Fruit fly (Drosophila melanogaster) whole organism, embryonic: ENCODE results near the gene CG32642.

Source experiments
- CG12071 ChIP-seq: fragments of 200-800 bp; sonication (Bioruptor generic); optimal IDR thresholded peaks from 3 replicates; lab custom pipeline; 2018; ENCODE audit warnings: missing biosample characterization, mild to moderate bottlenecking, missing genetic modification characterization
- CG12219 ChIP-seq: fragments of 200-800 bp; sonication (Bioruptor generic); optimal IDR thresholded peaks from 3 replicates; lab custom pipeline; 2018; ENCODE audit warnings: missing biosample characterization, mild to moderate bottlenecking, missing genetic modification characterization
- CG12744 ChIP-seq: fragments of 200-800 bp; sonication (Bioruptor generic); optimal IDR thresholded peaks from 2 replicates; lab custom pipeline; 2016; ENCODE audit warnings: missing biosample characterization, missing genetic modification characterization
- CG14050 ChIP-seq: fragments of 200-800 bp; sonication (Bioruptor generic); IDR thresholded peaks from 3 replicates; pipeline ENCODE4 v1.3.6; 2022; ENCODE audit warnings: missing biosample characterization, missing genetic modification characterization
- CG14710 ChIP-seq: fragments of 200-800 bp; sonication (Bioruptor generic); optimal IDR thresholded peaks from 3 replicates; lab custom pipeline; 2019; ENCODE audit warnings: missing biosample characterization, mild to moderate bottlenecking, missing genetic modification characterization, moderate library complexity
- CG15479 ChIP-seq: fragments of 200-800 bp; sonication (Bioruptor generic); optimal IDR thresholded peaks from 3 replicates; lab custom pipeline; 2019; ENCODE audit warnings: missing biosample characterization, mild to moderate bottlenecking, missing genetic modification characterization, moderate library complexity
- CG1602 ChIP-seq: fragments of 200-800 bp; sonication (Bioruptor generic); optimal IDR thresholded peaks from 3 replicates; lab custom pipeline; 2016; ENCODE audit warnings: missing biosample characterization, missing genetic modification characterization
- CG16813 ChIP-seq: fragments of 200-800 bp; sonication (Bioruptor generic); IDR thresholded peaks from 3 replicates; pipeline ENCODE4 v1.3.6; 2022; ENCODE audit warnings: missing biosample characterization, missing genetic modification characterization; ENCODE audit not compliant: partially characterized antibody
- CG17359 ChIP-seq: fragments of 200-800 bp; sonication (Bioruptor generic); optimal IDR thresholded peaks from 3 replicates; lab custom pipeline; 2018; ENCODE audit warnings: missing biosample characterization, mild to moderate bottlenecking, missing genetic modification characterization, moderate library complexity
- CG1792 ChIP-seq: fragments of 200-800 bp; sonication (Bioruptor generic); optimal IDR thresholded peaks from 2 replicates; lab custom pipeline; 2016; ENCODE audit warnings: missing biosample characterization, missing genetic modification characterization
- CG18619 ChIP-seq: fragments of 200-800 bp; sonication (Bioruptor generic); optimal IDR thresholded peaks from 3 replicates; lab custom pipeline; 2017; ENCODE audit warnings: missing biosample characterization, mild to moderate bottlenecking, missing genetic modification characterization
- CG18764 ChIP-seq: fragments of 200-800 bp; sonication (Bioruptor generic); optimal IDR thresholded peaks from 3 replicates; lab custom pipeline; 2016; ENCODE audit warnings: missing biosample characterization, missing genetic modification characterization
- CG2202 ChIP-seq: fragments of 200-800 bp; sonication (Bioruptor generic); optimal IDR thresholded peaks from 2 replicates; lab custom pipeline; 2018; ENCODE audit warnings: missing biosample characterization, mild to moderate bottlenecking, missing genetic modification characterization
- CG30020 ChIP-seq: fragments of 200-800 bp; optimal IDR thresholded peaks from 2 replicates; lab custom pipeline; 2019; ENCODE audit warnings: missing biosample characterization, mild to moderate bottlenecking, missing genetic modification characterization, moderate library complexity
- CG30431 ChIP-seq: fragments of 200-800 bp; sonication (Bioruptor generic); optimal IDR thresholded peaks from 2 replicates; lab custom pipeline; 2017; ENCODE audit warnings: missing biosample characterization, missing genetic modification characterization
- CG31388 ChIP-seq: fragments of 200-800 bp; sonication (Bioruptor generic); optimal IDR thresholded peaks from 2 replicates; lab custom pipeline; 2016; ENCODE audit warnings: missing biosample characterization, missing genetic modification characterization
- CG3281 ChIP-seq: fragments of 200-800 bp; sonication (Bioruptor generic); optimal IDR thresholded peaks from 3 replicates; lab custom pipeline; 2017; ENCODE audit warnings: missing biosample characterization, mild to moderate bottlenecking, missing genetic modification characterization
- CG4360 ChIP-seq: fragments of 200-800 bp; sonication (Bioruptor generic); IDR thresholded peaks from 2 replicates; pipeline ENCODE4 v1.3.6; 2022; ENCODE audit warnings: missing biosample characterization, missing genetic modification characterization
- CG6254 ChIP-seq: fragments of 200-800 bp; sonication (Bioruptor generic); optimal IDR thresholded peaks from 3 replicates; lab custom pipeline; 2017; ENCODE audit warnings: mild to moderate bottlenecking, missing biosample characterization, missing genetic modification reagents, missing genetic modification characterization
- CG9797 ChIP-seq: fragments of 200-800 bp; sonication (Bioruptor generic); optimal IDR thresholded peaks from 3 replicates; lab custom pipeline; 2018; ENCODE audit warnings: missing biosample characterization, mild to moderate bottlenecking, missing genetic modification characterization
- CG9876 ChIP-seq: fragments of 200-800 bp; sonication (Bioruptor generic); optimal IDR thresholded peaks from 2 replicates; lab custom pipeline; 2016; ENCODE audit warnings: missing biosample characterization, missing genetic modification characterization
- CkIIα-i1 ChIP-seq: fragments of 200-800 bp; sonication (Bioruptor generic); IDR thresholded peaks from 2 replicates; pipeline ENCODE4 v1.3.6; 2022; ENCODE audit warnings: missing biosample characterization, missing genetic modification characterization
- D ChIP-seq, 2 experiments: fragments of 200-800 bp in 1 of 2; fragments of >200 bp in 1 of 2; sonication (Bioruptor generic) in 1 of 2; optimal IDR thresholded peaks; 2 replicates in 1 of 2; 3 replicates in 1 of 2; lab custom pipeline; 2017; ENCODE audit warnings: mild to moderate bottlenecking in 1 of 2, missing biosample characterization in 1 of 2, missing genetic modification characterization in 1 of 2, missing genetic modification reagents in 1 of 2
- D19B ChIP-seq: fragments of 200-800 bp; sonication (Bioruptor generic); optimal IDR thresholded peaks from 2 replicates; lab custom pipeline; 2017; ENCODE audit warnings: missing biosample characterization, mild to moderate bottlenecking, missing genetic modification characterization
- Dek ChIP-seq: fragments of 200-800 bp; sonication (Bioruptor generic); optimal IDR thresholded peaks from 3 replicates; lab custom pipeline; 2019; ENCODE audit warnings: missing biosample characterization, mild to moderate bottlenecking, missing genetic modification characterization, moderate library complexity
- HLHmδ ChIP-seq: fragments of 200-800 bp; sonication (Bioruptor generic); optimal IDR thresholded peaks from 2 replicates; lab custom pipeline; 2018; ENCODE audit warnings: missing biosample characterization, mild to moderate bottlenecking, missing genetic modification characterization, moderate library complexity
- Lhr ChIP-seq: fragments of 200-800 bp; sonication (Bioruptor generic); optimal IDR thresholded peaks from 3 replicates; lab custom pipeline; 2017; ENCODE audit warnings: mild to moderate bottlenecking, missing biosample characterization, missing genetic modification reagents, missing genetic modification characterization
- Max ChIP-seq: fragments of 200-800 bp; sonication (Bioruptor generic); optimal IDR thresholded peaks from 2 replicates; lab custom pipeline; 2016; ENCODE audit warnings: missing biosample characterization, mild to moderate bottlenecking, missing genetic modification characterization
- Med ChIP-seq: fragments of 200-800 bp; sonication (Bioruptor generic); peaks from one replicate; lab custom pipeline; 2016; ENCODE audit warnings: missing biosample characterization, missing genetic modification characterization, mild to moderate bottlenecking, inconsistent platforms, moderate library complexity
- Mes4 ChIP-seq: fragments of 200-800 bp; sonication (Bioruptor generic); optimal IDR thresholded peaks from 2 replicates; lab custom pipeline; 2016; ENCODE audit warnings: missing biosample characterization, missing genetic modification characterization
- NFAT ChIP-seq: fragments of 200-800 bp; sonication (Bioruptor generic); IDR thresholded peaks from 2 replicates; pipeline ENCODE4 v1.3.6; 2022; ENCODE audit warnings: missing biosample characterization, missing genetic modification characterization
- Ptx1 ChIP-seq: fragments of 200-800 bp; sonication (Bioruptor generic); IDR thresholded peaks from 2 replicates; pipeline ENCODE4 v1.3.6; 2022; ENCODE audit warnings: missing biosample characterization, missing genetic modification characterization
- Sox102F ChIP-seq: fragments of 200-800 bp; sonication (Bioruptor generic); optimal IDR thresholded peaks from 2 replicates; lab custom pipeline; 2018; ENCODE audit warnings: missing biosample characterization, mild to moderate bottlenecking, missing genetic modification characterization, moderate library complexity
- Ssrp ChIP-seq: fragments of 200-800 bp; sonication (Bioruptor generic); optimal IDR thresholded peaks from 2 replicates; lab custom pipeline; 2018; ENCODE audit warnings: missing biosample characterization, mild to moderate bottlenecking, missing genetic modification characterization, moderate library complexity
- ara ChIP-seq: fragments of 200-800 bp; sonication (Bioruptor generic); IDR thresholded peaks from 2 replicates; pipeline ENCODE4 v1.3.6; 2022; ENCODE audit warnings: missing biosample characterization, missing genetic modification characterization
- chinmo ChIP-seq: fragments of 200-800 bp; sonication (Bioruptor generic); IDR thresholded peaks from 4 replicates; pipeline ENCODE4 v1.3.6; 2022; ENCODE audit warnings: missing biosample characterization, missing genetic modification characterization; ENCODE audit not compliant: partially characterized antibody
- chm ChIP-seq: fragments of 200-800 bp; sonication (Bioruptor generic); IDR thresholded peaks from 2 replicates; pipeline ENCODE4 v1.3.6; 2022; ENCODE audit warnings: missing biosample characterization, missing genetic modification characterization
- dan ChIP-seq: fragments of 200-800 bp; sonication (Bioruptor generic); IDR thresholded peaks from 2 replicates; pipeline ENCODE4 v1.3.6; 2022; ENCODE audit warnings: missing biosample characterization, missing genetic modification characterization
- h ChIP-seq: fragments of >200 bp; optimal IDR thresholded peaks from 2 replicates; lab custom pipeline; 2017
- kah ChIP-seq: fragments of 200-800 bp; sonication (Bioruptor generic); optimal IDR thresholded peaks from 2 replicates; lab custom pipeline; 2018; ENCODE audit warnings: missing biosample characterization, mild to moderate bottlenecking, missing genetic modification characterization
- ken ChIP-seq: fragments of 200-800 bp; sonication (Bioruptor generic); IDR thresholded peaks from 3 replicates; pipeline ENCODE4 v1.3.6; 2022; ENCODE audit warnings: missing biosample characterization, missing genetic modification characterization
- lmd ChIP-seq: fragments of 200-800 bp; sonication (Bioruptor generic); IDR thresholded peaks from 2 replicates; pipeline ENCODE4 v1.3.6; 2022; ENCODE audit warnings: missing biosample characterization, missing genetic modification characterization
- nau ChIP-seq: fragments of 200-800 bp; sonication (Bioruptor generic); optimal IDR thresholded peaks from 3 replicates; lab custom pipeline; 2017; ENCODE audit warnings: missing biosample characterization, mild to moderate bottlenecking, missing genetic modification characterization, missing genetic modification reagents
- oc ChIP-seq: fragments of 200-800 bp; sonication (Bioruptor generic); optimal IDR thresholded peaks from 2 replicates; lab custom pipeline; 2018; ENCODE audit warnings: missing biosample characterization, mild to moderate bottlenecking, missing genetic modification characterization, moderate library complexity
- p53 ChIP-seq: fragments of 200-800 bp; sonication (Bioruptor generic); optimal IDR thresholded peaks from 2 replicates; lab custom pipeline; 2016; ENCODE audit warnings: missing biosample characterization, missing genetic modification characterization
- pho ChIP-seq: fragments of 200-800 bp; sonication (Bioruptor generic); optimal IDR thresholded peaks from 2 replicates; lab custom pipeline; 2016; ENCODE audit warnings: missing biosample characterization, missing genetic modification characterization
- pum ChIP-seq: fragments of 200-800 bp; sonication (Bioruptor generic); optimal IDR thresholded peaks from 2 replicates; lab custom pipeline; 2016; ENCODE audit warnings: missing biosample characterization, missing genetic modification characterization
- trh ChIP-seq: fragments of 200-800 bp; sonication (Bioruptor generic); optimal IDR thresholded peaks from 2 replicates; lab custom pipeline; 2016; ENCODE audit warnings: missing biosample characterization, missing genetic modification characterization
- yki ChIP-seq: fragments of >200 bp; optimal IDR thresholded peaks from 3 replicates; lab custom pipeline; 2018
- zen ChIP-seq: fragments of 200-800 bp; sonication (Bioruptor generic); optimal IDR thresholded peaks from 3 replicates; lab custom pipeline; 2018; ENCODE audit warnings: missing biosample characterization, mild to moderate bottlenecking, missing genetic modification characterization, moderate library complexity

CG32642 gene

dm6 chrX:12923258-12923901 lies 35.6 kb upstream of the CG32642 start (continued):
- peak; percentile 0 for TF ChIP-seq CG18619 (GFP tag; lab: Kevin White, UChicago)
- no peak for TF ChIP-seq pum (GFP tag; lab: Kevin White, UChicago)
- no peak for TF ChIP-seq yki
- peak; percentile 34 for TF ChIP-seq Ssrp (tag; lab: Kevin White, UChicago)
- no peak for TF ChIP-seq CG9876 (GFP tag; lab: Kevin White, UChicago)
- no peak for TF ChIP-seq CG6254 (GFP tag; lab: Kevin White, UChicago)
- TF ChIP-seq CG12744 (GFP tag; lab: Kevin White, UChicago), result no peak
- TF ChIP-seq trh (GFP tag; lab: Kevin White, UChicago), result no peak
- no peak for TF ChIP-seq CG1792 (GFP tag; lab: Kevin White, UChicago)
- no peak for TF ChIP-seq chinmo (GFP tag; lab: Robert Waterston, UW)
- TF ChIP-seq NFAT (GFP tag; lab: Robert Waterston, UW), result no peak
- TF ChIP-seq kah (GFP tag; lab: Kevin White, UChicago), result no peak
- TF ChIP-seq dan (GFP tag; lab: Robert Waterston, UW), result no peak
- no peak for TF ChIP-seq CG14050 (GFP tag; lab: Robert Waterston, UW)
- peak; percentile 48; the same call in 1 of the 2 replicates for TF ChIP-seq chm (GFP tag; lab: Robert Waterston, UW)
- 0 out of 2 replicates have a peak, but pooled peaks have one; percentile 28 for TF ChIP-seq Ptx1 (GFP tag; lab: Robert Waterston, UW)
- TF ChIP-seq CG30020, result no peak
- no peak for TF ChIP-seq Mes4 (GFP tag; lab: Kevin White, UChicago)
- TF ChIP-seq Sox102F (GFP tag; lab: Kevin White, UChicago), result peak; percentile 35
- TF ChIP-seq Dek (tag; lab: Kevin White, UChicago), result no peak
- TF ChIP-seq CG3281 (GFP tag; lab: Kevin White, UChicago), result no peak
- TF ChIP-seq CG18764 (GFP tag; lab: Kevin White, UChicago), result no peak
- no peak for TF ChIP-seq lmd (GFP tag; lab: Robert Waterston, UW)
- TF ChIP-seq D (optimal IDR thresholded peaks at IDR 0.05; lab: Kevin White, UChicago), result no peak
- TF ChIP-seq D (GFP tag; optimal IDR thresholded peaks at IDR 0.05; lab: Kevin White, UChicago), result peak; percentile 33
- TF ChIP-seq Max, result no peak
- no peak for TF ChIP-seq h (lab: Kevin White, UChicago)
- 0 out of 3 replicates have a peak, but pooled peaks have one; percentile 34 for TF ChIP-seq ken (GFP tag; lab: Robert Waterston, UW)
- TF ChIP-seq CG31388, result no peak
- no peak for TF ChIP-seq CkIIα-i1 (GFP tag; lab: Robert Waterston, UW)
- peak; percentile 18 for TF ChIP-seq CG30431 (GFP tag; lab: Kevin White, UChicago)
- no peak for TF ChIP-seq HLHmδ
- TF ChIP-seq CG4360 (GFP tag; lab: Robert Waterston, UW), result no peak
- TF ChIP-seq CG16813, result no peak
- TF ChIP-seq pho (GFP tag; lab: Kevin White, UChicago), result no peak
- TF ChIP-seq Lhr (GFP tag; lab: Kevin White, UChicago), result peak; percentile 5
- TF ChIP-seq CG12071 (GFP tag; lab: Kevin White, UChicago), result no peak
- TF ChIP-seq zen (tag; lab: Kevin White, UChicago), result no peak
- TF ChIP-seq oc (tag; lab: Kevin White, UChicago), result peak; percentile 2
- TF ChIP-seq CG14710, result peak; percentile 35
- no peak for TF ChIP-seq CG9797 (GFP tag; lab: Kevin White, UChicago)
- TF ChIP-seq CG17359, result peak; percentile 45
- TF ChIP-seq nau (GFP tag; lab: Kevin White, UChicago), result no peak
- TF ChIP-seq p53 (GFP tag; lab: Kevin White, UChicago), result no peak
- TF ChIP-seq ara (GFP tag; lab: Robert Waterston, UW), result no peak
- no peak for TF ChIP-seq CG12219 (GFP tag; lab: Kevin White, UChicago)
- TF ChIP-seq D19B, result no peak
- TF ChIP-seq CG15479 (GFP tag; lab: Kevin White, UChicago), result no peak
- no peak for TF ChIP-seq CG2202 (tag; lab: Kevin White, UChicago)
- peak; percentile 69 for TF ChIP-seq Med (GFP tag; lab: Kevin White, UChicago)
- peak; percentile 3 for TF ChIP-seq CG1602 (GFP tag; lab: Kevin White, UChicago)
